Fruit fly (Drosophila melanogaster) whole organism, embryonic: ENCODE results near the gene CG44355.
A peak's percentile ranks its signal among the peaks of the same experiment; 100 is the strongest.

Source experiments
- CG10959 ChIP-seq: fragments of 200-800 bp; sonication (Bioruptor generic); IDR thresholded peaks from 2 replicates; pipeline ENCODE4 v1.3.6; 2022; ENCODE audit warnings: missing biosample characterization, missing genetic modification characterization
- CG11093 ChIP-seq: fragments of 200-800 bp; sonication (Bioruptor generic); IDR thresholded peaks from 3 replicates; pipeline ENCODE4 v1.3.6; 2022; ENCODE audit warnings: missing biosample characterization, missing genetic modification characterization
- CG11504 ChIP-seq: fragments of 200-800 bp; sonication (Bioruptor generic); optimal IDR thresholded peaks from 3 replicates; lab custom pipeline; 2019; ENCODE audit warnings: missing biosample characterization, mild to moderate bottlenecking, missing genetic modification characterization, moderate library complexity
- CG11695 ChIP-seq: fragments of 200-800 bp; sonication (Bioruptor generic); IDR thresholded peaks from 3 replicates; pipeline ENCODE4 v1.3.6; 2022; ENCODE audit warnings: missing biosample characterization, missing genetic modification characterization
- CG11723 ChIP-seq: fragments of 200-800 bp; sonication (Bioruptor generic); optimal IDR thresholded peaks from 2 replicates; lab custom pipeline; 2017; ENCODE audit warnings: missing biosample characterization, mild to moderate bottlenecking, missing genetic modification characterization
- CG12155 ChIP-seq: fragments of 200-800 bp; sonication (Bioruptor generic); optimal IDR thresholded peaks from 3 replicates; lab custom pipeline; 2016; ENCODE audit warnings: missing biosample characterization, missing genetic modification characterization
- CG12391 ChIP-seq: fragments of 200-800 bp; sonication (Bioruptor generic); optimal IDR thresholded peaks from 3 replicates; lab custom pipeline; 2018; ENCODE audit warnings: missing biosample characterization, mild to moderate bottlenecking, missing genetic modification characterization, moderate library complexity
- CG13287 ChIP-seq: fragments of 200-800 bp; sonication (Bioruptor generic); IDR thresholded peaks from 2 replicates; pipeline ENCODE4 v1.3.6; 2022; ENCODE audit warnings: missing biosample characterization, missing genetic modification characterization; ENCODE audit not compliant: partially characterized antibody
- CG17912 ChIP-seq: fragments of 200-800 bp; sonication (Bioruptor generic); optimal IDR thresholded peaks from 2 replicates; lab custom pipeline; 2018; ENCODE audit warnings: missing biosample characterization, mild to moderate bottlenecking, missing genetic modification characterization
- CG3407 ChIP-seq: fragments of 200-800 bp; sonication (Bioruptor generic); optimal IDR thresholded peaks from 2 replicates; lab custom pipeline; 2018; ENCODE audit warnings: missing biosample characterization, mild to moderate bottlenecking, missing genetic modification characterization
- CG3726 ChIP-seq: fragments of 200-800 bp; sonication (Bioruptor generic); IDR thresholded peaks from 3 replicates; pipeline ENCODE4, ENCODE4 v1.3.6; 2022; ENCODE audit warnings: missing biosample characterization, missing genetic modification characterization
- CG42726 ChIP-seq: fragments of 200-800 bp; sonication (Bioruptor generic); IDR thresholded peaks from 2 replicates; pipeline ENCODE4 v1.3.6; 2022; ENCODE audit warnings: missing biosample characterization, missing genetic modification characterization; ENCODE audit not compliant: partially characterized antibody
- CG4360 ChIP-seq: fragments of 200-800 bp; sonication (Bioruptor generic); IDR thresholded peaks from 2 replicates; pipeline ENCODE4 v1.3.6; 2022; ENCODE audit warnings: missing biosample characterization, missing genetic modification characterization
- CG4730 ChIP-seq: fragments of 200-800 bp; sonication (Bioruptor generic); IDR thresholded peaks from 2 replicates; pipeline ENCODE4 v1.3.6; 2022; ENCODE audit warnings: missing biosample characterization, missing genetic modification characterization
- CG6813 ChIP-seq: fragments of 200-800 bp; sonication (Bioruptor generic); optimal IDR thresholded peaks from 2 replicates; lab custom pipeline; 2017; ENCODE audit warnings: missing biosample characterization, missing genetic modification characterization, mild to moderate bottlenecking, moderate library complexity, missing genetic modification reagents
- CG9215 ChIP-seq: fragments of 200-800 bp; sonication (Bioruptor generic); IDR thresholded peaks from 2 replicates; pipeline ENCODE4 v1.3.6; 2022; ENCODE audit warnings: missing biosample characterization, missing genetic modification characterization
- CG9437 ChIP-seq: fragments of 200-800 bp; sonication (Bioruptor generic); optimal IDR thresholded peaks from 2 replicates; lab custom pipeline; 2018; ENCODE audit warnings: missing biosample characterization, mild to moderate bottlenecking, missing genetic modification characterization
- D19A ChIP-seq: fragments of 200-800 bp; optimal IDR thresholded peaks from 3 replicates; lab custom pipeline; 2019; ENCODE audit warnings: missing biosample characterization, mild to moderate bottlenecking, missing genetic modification characterization, moderate library complexity
- Deaf1 ChIP-seq: fragments of 200-800 bp; optimal IDR thresholded peaks from 3 replicates; lab custom pipeline; 2019; ENCODE audit warnings: missing biosample characterization, mild to moderate bottlenecking, missing genetic modification characterization, moderate library complexity
- Drgx ChIP-seq: fragments of 200-800 bp; sonication (Bioruptor generic); IDR thresholded peaks from 2 replicates; pipeline ENCODE4 v1.3.6; 2022; ENCODE audit warnings: missing biosample characterization, missing genetic modification characterization
- E2f1 ChIP-seq: fragments of 200-800 bp; sonication (Bioruptor generic); IDR thresholded peaks from 2 replicates; pipeline ENCODE4 v1.3.6; 2022; ENCODE audit warnings: missing biosample characterization, missing genetic modification characterization
- H2.0 ChIP-seq: fragments of 200-800 bp; sonication (Bioruptor generic); IDR thresholded peaks from 2 replicates; pipeline ENCODE4 v1.3.6; 2022; ENCODE audit warnings: missing biosample characterization, missing genetic modification characterization
- Ssrp ChIP-seq: fragments of 200-800 bp; sonication (Bioruptor generic); optimal IDR thresholded peaks from 2 replicates; lab custom pipeline; 2018; ENCODE audit warnings: missing biosample characterization, mild to moderate bottlenecking, missing genetic modification characterization, moderate library complexity
- Vsx1 ChIP-seq: fragments of 200-800 bp; sonication (Bioruptor generic); optimal IDR thresholded peaks from 2 replicates; lab custom pipeline; 2017; ENCODE audit warnings: missing biosample characterization, mild to moderate bottlenecking, missing genetic modification characterization, missing genetic modification reagents
- abd-A ChIP-seq: fragments of 200-800 bp; sonication (Bioruptor generic); optimal IDR thresholded peaks from 3 replicates; lab custom pipeline; 2019; ENCODE audit warnings: missing biosample characterization, mild to moderate bottlenecking, missing genetic modification characterization, moderate library complexity
- ac ChIP-seq: fragments of 200-800 bp; sonication (Bioruptor generic); optimal IDR thresholded peaks from 3 replicates; lab custom pipeline; 2017; ENCODE audit warnings: missing biosample characterization, mild to moderate bottlenecking, missing genetic modification characterization
- ara ChIP-seq: fragments of 200-800 bp; sonication (Bioruptor generic); IDR thresholded peaks from 2 replicates; pipeline ENCODE4 v1.3.6; 2022; ENCODE audit warnings: missing biosample characterization, missing genetic modification characterization
- bbx ChIP-seq: fragments of 200-800 bp; sonication (Bioruptor generic); IDR thresholded peaks from 2 replicates; pipeline ENCODE4 v1.3.6; 2022; ENCODE audit warnings: missing biosample characterization, missing genetic modification characterization; ENCODE audit not compliant: partially characterized antibody
- caup ChIP-seq: fragments of 200-800 bp; sonication (Bioruptor generic); optimal IDR thresholded peaks from 3 replicates; lab custom pipeline; 2017; ENCODE audit warnings: missing biosample characterization, mild to moderate bottlenecking, missing genetic modification characterization, moderate library complexity; ENCODE audit not compliant: severe bottlenecking
- cg ChIP-seq: fragments of 200-800 bp; sonication (Bioruptor generic); optimal IDR thresholded peaks from 3 replicates; lab custom pipeline; 2019; ENCODE audit warnings: missing biosample characterization, mild to moderate bottlenecking, missing genetic modification characterization, moderate library complexity
- chif ChIP-seq, 2 experiments: fragments of 200-800 bp; sonication (Bioruptor generic); optimal IDR thresholded peaks; 3 replicates each; lab custom pipeline; 2016; ENCODE audit warnings: missing biosample characterization in 2 of 2, missing genetic modification characterization in 2 of 2
- dimm ChIP-seq: fragments of 200-800 bp; sonication (Bioruptor generic); IDR thresholded peaks from 2 replicates; pipeline ENCODE4 v1.3.6; 2022; ENCODE audit warnings: missing biosample characterization, missing genetic modification characterization
- fru ChIP-seq: fragments of >200 bp; optimal IDR thresholded peaks from 2 replicates; lab custom pipeline; 2017
- gcm2 ChIP-seq: fragments of 200-800 bp; sonication (Bioruptor generic); optimal IDR thresholded peaks from 2 replicates; lab custom pipeline; 2016; ENCODE audit warnings: missing biosample characterization, missing genetic modification characterization
- gt ChIP-seq: fragments of 200-800 bp; sonication (Bioruptor generic); IDR thresholded peaks from 2 replicates; pipeline ENCODE4 v1.3.6; 2022; ENCODE audit warnings: missing biosample characterization, missing genetic modification characterization
- klu ChIP-seq: fragments of 200-800 bp; sonication (Bioruptor generic); IDR thresholded peaks from 2 replicates; pipeline ENCODE4 v1.3.6; 2022; ENCODE audit warnings: missing biosample characterization, missing genetic modification characterization
- lab ChIP-seq: fragments of 200-800 bp; sonication (Bioruptor generic); optimal IDR thresholded peaks from 3 replicates; lab custom pipeline; 2017; ENCODE audit warnings: missing biosample characterization, missing genetic modification characterization, mild to moderate bottlenecking, moderate library complexity, missing genetic modification reagents
- lmd ChIP-seq: fragments of 200-800 bp; sonication (Bioruptor generic); IDR thresholded peaks from 2 replicates; pipeline ENCODE4 v1.3.6; 2022; ENCODE audit warnings: missing biosample characterization, missing genetic modification characterization
- lov ChIP-seq, 2 experiments: fragments of 200-800 bp in 1 of 2; fragments of >200 bp in 1 of 2; sonication (Bioruptor generic) in 1 of 2; IDR thresholded peaks in 1 of 2; optimal IDR thresholded peaks in 1 of 2; 2 replicates in 1 of 2; 3 replicates in 1 of 2; pipeline versions ENCODE4 v1.3.6 to Lab custom; 2017 to 2022; ENCODE audit warnings: missing biosample characterization in 1 of 2, missing genetic modification characterization in 1 of 2
- org-1 ChIP-seq: fragments of 200-800 bp; sonication (Bioruptor generic); optimal IDR thresholded peaks from 2 replicates; lab custom pipeline; 2017; ENCODE audit warnings: missing biosample characterization, missing genetic modification characterization
- peb ChIP-seq: fragments of 200-800 bp; sonication (Bioruptor generic); IDR thresholded peaks from 2 replicates; pipeline ENCODE4 v1.3.6; 2022; ENCODE audit warnings: missing biosample characterization, missing genetic modification characterization
- phol ChIP-seq: fragments of 200-800 bp; sonication (Bioruptor generic); optimal IDR thresholded peaks from 3 replicates; lab custom pipeline; 2018; ENCODE audit warnings: missing biosample characterization, mild to moderate bottlenecking, missing genetic modification characterization, moderate library complexity
- sima ChIP-seq: fragments of 200-800 bp; sonication (Bioruptor generic); optimal IDR thresholded peaks from 2 replicates; lab custom pipeline; 2016; ENCODE audit warnings: missing biosample characterization, missing genetic modification characterization
- so ChIP-seq: fragments of 200-800 bp; sonication (Bioruptor generic); IDR thresholded peaks from 3 replicates; pipeline ENCODE4 v1.3.6; 2022; ENCODE audit warnings: missing biosample characterization, missing genetic modification characterization
- sr ChIP-seq: fragments of 200-800 bp; sonication (Bioruptor generic); IDR thresholded peaks from 3 replicates; pipeline ENCODE4 v1.3.6; 2022; ENCODE audit warnings: missing biosample characterization, missing genetic modification characterization
- stwl ChIP-seq: fragments of 200-800 bp; sonication (Bioruptor generic); optimal IDR thresholded peaks from 3 replicates; lab custom pipeline; 2018; ENCODE audit warnings: missing biosample characterization, mild to moderate bottlenecking, missing genetic modification characterization, moderate library complexity
- sug ChIP-seq: fragments of 200-800 bp; optimal IDR thresholded peaks from 2 replicates; lab custom pipeline; 2019; ENCODE audit warnings: missing biosample characterization, mild to moderate bottlenecking, missing genetic modification characterization, moderate library complexity
- trem ChIP-seq: fragments of 200-800 bp; optimal IDR thresholded peaks from 3 replicates; lab custom pipeline; 2019; ENCODE audit warnings: missing biosample characterization, mild to moderate bottlenecking, missing genetic modification characterization, moderate library complexity
- twi ChIP-seq: fragments of 200-800 bp; optimal IDR thresholded peaks from 2 replicates; lab custom pipeline; 2019; ENCODE audit warnings: missing biosample characterization, mild to moderate bottlenecking, missing genetic modification characterization, moderate library complexity

Gene CG44355

dm6 chr3L:12265526-12266342 lies 44.9 kb upstream of the CG44355 start (continued):
- TF ChIP-seq CG4360 (GFP tag; lab: Robert Waterston, UW): peak; percentile 96
- TF ChIP-seq CG13287 (GFP tag; lab: Robert Waterston, UW): 0 out of 2 replicates have a peak, but pooled peaks have one; percentile 6
- no peak for TF ChIP-seq CG17912 (GFP tag; lab: Kevin White, UChicago)
- TF ChIP-seq Deaf1 (tag; lab: Kevin White, UChicago): no peak
- TF ChIP-seq CG4730 (GFP tag; lab: Robert Waterston, UW): no peak
- TF ChIP-seq so (GFP tag; lab: Robert Waterston, UW): 0 out of 3 replicates have a peak, but pooled peaks have one; percentile 15
- TF ChIP-seq CG12391 (tag; lab: Kevin White, UChicago): no peak
- no peak for TF ChIP-seq lov (optimal IDR thresholded peaks at IDR 0.05; lab: Kevin White, UChicago)
- no peak for TF ChIP-seq lov (GFP tag; IDR thresholded peaks at IDR 0.05; lab: Robert Waterston, UW)
- TF ChIP-seq peb (GFP tag; lab: Robert Waterston, UW): no peak
- no peak for TF ChIP-seq sug (tag; lab: Kevin White, UChicago)
- no peak for TF ChIP-seq trem (tag; lab: Kevin White, UChicago)
- TF ChIP-seq CG9437 (GFP tag; lab: Kevin White, UChicago): no peak
- peak; percentile 33 for TF ChIP-seq abd-A (tag; lab: Kevin White, UChicago)
- TF ChIP-seq dimm: no peak
- no peak for TF ChIP-seq sima (GFP tag; lab: Kevin White, UChicago)
- peak; percentile 47 for TF ChIP-seq twi (tag; lab: Kevin White, UChicago)
- TF ChIP-seq stwl (tag; lab: Kevin White, UChicago): no peak
- TF ChIP-seq CG12155 (GFP tag; lab: Kevin White, UChicago): no peak
- TF ChIP-seq CG3407: no peak
- TF ChIP-seq gt (GFP tag; lab: Robert Waterston, UW): no peak
- TF ChIP-seq D19A: no peak
- no peak for TF ChIP-seq CG6813 (GFP tag; lab: Kevin White, UChicago)
- TF ChIP-seq fru (lab: Kevin White, UChicago): no peak
- TF ChIP-seq H2.0 (GFP tag; lab: Robert Waterston, UW): no peak
- no peak for TF ChIP-seq CG10959 (GFP tag; lab: Robert Waterston, UW)
- no peak for TF ChIP-seq org-1 (GFP tag; lab: Kevin White, UChicago)
- no peak for TF ChIP-seq klu
- TF ChIP-seq CG42726 (GFP tag; lab: Robert Waterston, UW): no peak
- 0 out of 3 replicates have a peak, but pooled peaks have one; percentile 10 for TF ChIP-seq CG11695 (GFP tag; lab: Robert Waterston, UW)
- no peak for TF ChIP-seq lmd (GFP tag; lab: Robert Waterston, UW)
- TF ChIP-seq gcm2: no peak
- TF ChIP-seq cg: peak; percentile 94
- TF ChIP-seq E2f1 (GFP tag; lab: Robert Waterston, UW): no peak
- TF ChIP-seq Drgx (GFP tag; lab: Robert Waterston, UW): peak; percentile 70
- TF ChIP-seq CG11093: no peak
- no peak for TF ChIP-seq CG3726
- TF ChIP-seq sr (GFP tag; lab: Robert Waterston, UW): peak; percentile 63; the same call in 2 of the 3 replicates
- no peak for TF ChIP-seq caup (GFP tag; lab: Kevin White, UChicago)
- TF ChIP-seq chif (GFP tag; optimal IDR thresholded peaks at IDR 0.05; lab: Kevin White, UChicago): no peak
- no peak for TF ChIP-seq CG11504 (tag; lab: Kevin White, UChicago)
- no peak for TF ChIP-seq Ssrp (tag; lab: Kevin White, UChicago)
- peak; percentile 43 for TF ChIP-seq Vsx1
- peak; percentile 53; the same call in 1 of the 2 replicates for TF ChIP-seq ara (GFP tag; lab: Robert Waterston, UW)
- no peak for TF ChIP-seq lab (GFP tag; lab: Kevin White, UChicago)
- peak; percentile 15; the same call in 1 of the 2 replicates for TF ChIP-seq bbx (GFP tag; lab: Robert Waterston, UW)
- TF ChIP-seq ac (GFP tag; lab: Kevin White, UChicago): no peak
- TF ChIP-seq CG9215 (GFP tag; lab: Robert Waterston, UW): no peak
- no peak for TF ChIP-seq phol (tag; lab: Kevin White, UChicago)
- no peak for TF ChIP-seq CG11723 (GFP tag; lab: Kevin White, UChicago)
